Fruit fly (Drosophila melanogaster): ENCODE measurements around the gene CG13044.

- no peak for TF ChIP-seq CG14711 (tag; optimal IDR thresholded peaks at IDR 0.05)
- no peak for TF ChIP-seq bab1 (GFP tag; optimal IDR thresholded peaks at IDR 0.05)
- no peak for TF ChIP-seq pad (GFP tag; optimal IDR thresholded peaks at IDR 0.05)
- TF ChIP-seq CG7101 (tag; optimal IDR thresholded peaks at IDR 0.05): no peak
- no peak for TF ChIP-seq kay (GFP tag; ENCODE audit: borderline replicate concordance)
- no peak for TF ChIP-seq tj (GFP tag; optimal IDR thresholded peaks at IDR 0.05)
- TF ChIP-seq cnc (optimal IDR thresholded peaks at IDR 0.05): no peak
- no peak for TF ChIP-seq ovo (GFP tag; optimal IDR thresholded peaks at IDR 0.05)
- TF ChIP-seq Clk (GFP tag; optimal IDR thresholded peaks at IDR 0.05): no peak
- TF ChIP-seq CG1620 (GFP tag; optimal IDR thresholded peaks at IDR 0.05): no peak
- no peak for TF ChIP-seq Hr96 (GFP tag; optimal IDR thresholded peaks at IDR 0.05)
Observed at dm6 chr3L:16309972-16310371, 7.0 kb upstream of the CG13044 start.

All from whole organism, adult.